Worm (Caenorhabditis elegans) whole organism, L3 larva: ENCODE measurements around the gene ZC262.13.

Experiments used
- egl-27 ChIP-seq: sonication (generic microtip); optimal IDR thresholded peaks from 4 replicates; lab custom pipeline; 2017; ENCODE audit warnings: missing biosample characterization, missing genetic modification reagents, missing genetic modification characterization
- fos-1 ChIP-seq: fragments of 150-350 bp; optimal IDR thresholded peaks from 2 replicates; lab custom pipeline; 2014; ENCODE audit warnings: missing biosample characterization, missing genetic modification characterization
- mdl-1 ChIP-seq: fragments of 150-350 bp; optimal IDR thresholded peaks from 2 replicates; lab custom pipeline; 2014; ENCODE audit warnings: missing biosample characterization, missing genetic modification characterization
- nhr-237 ChIP-seq: fragments of 150-350 bp; optimal IDR thresholded peaks from 2 replicates; lab custom pipeline; 2014; ENCODE audit warnings: missing biosample characterization, missing genetic modification characterization
- nhr-28 ChIP-seq: fragments of 150-350 bp; optimal IDR thresholded peaks from 2 replicates; lab custom pipeline; 2014; ENCODE audit warnings: missing biosample characterization, missing genetic modification characterization

ce11 chrIII:8298216-8298920 lies 27.6 kb upstream of the ZC262.13 start:
- no peak for TF ChIP-seq egl-27
- no peak for TF ChIP-seq nhr-28 (tag; lab: Kevin White, UChicago)
- TF ChIP-seq fos-1: no peak
- TF ChIP-seq nhr-237 (tag; lab: Kevin White, UChicago): no peak
- TF ChIP-seq mdl-1: no peak
